Worm (Caenorhabditis elegans): ENCODE measurements around the gene C09E7.4.

C09E7.4 gene

ce11 chrIII:6536945-6537568 lies at the start of gene C09E7.4:
C09E7.4 (minus strand) TSS chrIII:6536995.
- TF ChIP-seq unc-120 (tag; optimal IDR thresholded peaks at IDR 0.05; ENCODE audit: poor library complexity, severe bottlenecking): peak; percentile 53
- no peak for TF ChIP-seq nhr-12 (tag; optimal IDR thresholded peaks at IDR 0.05)
- TF ChIP-seq ceh-39 (tag; optimal IDR thresholded peaks at IDR 0.05): no peak
- peak; percentile 17 for TF ChIP-seq lsy-2 (tag; optimal IDR thresholded peaks at IDR 0.05)
- no peak for TF ChIP-seq ceh-83 (GFP tag; optimal IDR thresholded peaks at IDR 0.05)
- TF ChIP-seq M03D4.4 (tag; optimal IDR thresholded peaks at IDR 0.05): peak; percentile 45
- TF ChIP-seq ces-1 (GFP tag; optimal IDR thresholded peaks at IDR 0.05): peak; percentile 40
- no peak for TF ChIP-seq unc-39 (tag; optimal IDR thresholded peaks at IDR 0.05)
- peak; percentile 61 for TF ChIP-seq sptf-1 (tag; optimal IDR thresholded peaks at IDR 0.05)
- no peak for TF ChIP-seq blmp-1 (tag; optimal IDR thresholded peaks at IDR 0.05)
- no peak for TF ChIP-seq elt-3 (tag; optimal IDR thresholded peaks at IDR 0.05)
- no peak for TF ChIP-seq mab-5 (tag; optimal IDR thresholded peaks at IDR 0.05)
- TF ChIP-seq unc-62 (GFP tag; optimal IDR thresholded peaks at IDR 0.05): peak; percentile 55
- peak; percentile 66 for TF ChIP-seq pha-4 (tag; optimal IDR thresholded peaks at IDR 0.05)
- no peak for TF ChIP-seq nhr-28 (tag; optimal IDR thresholded peaks at IDR 0.05)
- TF ChIP-seq bed-3 (GFP tag; optimal IDR thresholded peaks at IDR 0.05): no peak
- peak; percentile 34 for TF ChIP-seq nhr-2 (tag; optimal IDR thresholded peaks at IDR 0.05)
- TF ChIP-seq cnd-1 (tag; optimal IDR thresholded peaks at IDR 0.05): peak; percentile 59
- peak; percentile 8 for TF ChIP-seq lin-32 (GFP tag; optimal IDR thresholded peaks at IDR 0.05)
- peak; percentile 16 for TF ChIP-seq drap-1 (GFP tag; optimal IDR thresholded peaks at IDR 0.05)
- TF ChIP-seq snpc-4 (tag; optimal IDR thresholded peaks at IDR 0.05): no peak
- TF ChIP-seq hlh-1 (tag; optimal IDR thresholded peaks at IDR 0.05): no peak
- no peak for TF ChIP-seq sem-2 (GFP tag; optimal IDR thresholded peaks at IDR 0.05)
- TF ChIP-seq nhr-76 (tag; optimal IDR thresholded peaks at IDR 0.05): no peak
- TF ChIP-seq mls-2 (tag; optimal IDR thresholded peaks at IDR 0.05): peak; percentile 67
- peak; percentile 5 for TF ChIP-seq ham-2 (GFP tag; optimal IDR thresholded peaks at IDR 0.05)
- peak; percentile 35 for TF ChIP-seq lin-13 (tag; optimal IDR thresholded peaks at IDR 0.05)
- no peak for TF ChIP-seq zip-8 (tag; optimal IDR thresholded peaks at IDR 0.05)
- no peak for TF ChIP-seq flh-1 (GFP tag; optimal IDR thresholded peaks at IDR 0.05)
- TF ChIP-seq mep-1 (tag; optimal IDR thresholded peaks at IDR 0.05): peak; percentile 35
- TF ChIP-seq nhr-237 (tag; optimal IDR thresholded peaks at IDR 0.05): no peak
- no peak for TF ChIP-seq ceh-43 (GFP tag; optimal IDR thresholded peaks at IDR 0.05)
- TF ChIP-seq tbx-8 (GFP tag; optimal IDR thresholded peaks at IDR 0.05): no peak
- TF ChIP-seq ztf-11 (tag; optimal IDR thresholded peaks at IDR 0.05): no peak
- TF ChIP-seq elt-1 (tag; optimal IDR thresholded peaks at IDR 0.05; ENCODE audit: borderline replicate concordance, insufficient read depth): no peak

- TF ChIP-seq unc-120 (tag; optimal IDR thresholded peaks at IDR 0.05; ENCODE audit: poor library complexity, severe bottlenecking) (no peak), sptf-1 (tag; optimal IDR thresholded peaks at IDR 0.05) (no peak)
Observed at ce11 chrIII:6581585-6581984, 44.8 kb upstream of the C09E7.4 start, which contains the start of gene acr-21. acr-21 (plus strand) TSS chrIII:6581885.

ce11 chrIII:6579398-6579797 lies 42.6 kb upstream of the C09E7.4 start, which contains the start of gene F27B3.8:
F27B3.8 (plus strand) TSS chrIII:6579698.
- no peak for TF ChIP-seq pha-4 (tag; optimal IDR thresholded peaks at IDR 0.05)
- no peak for TF ChIP-seq unc-120 (tag; optimal IDR thresholded peaks at IDR 0.05; ENCODE audit: poor library complexity, severe bottlenecking)

ce11 chrIII:6578505-6578904 lies 41.7 kb upstream of the C09E7.4 start, which contains the start of gene F27B3.6:
F27B3.6 (minus strand) TSS chrIII:6578605.
- TF ChIP-seq nhr-28 (tag; optimal IDR thresholded peaks at IDR 0.05) (no peak), zip-8 (tag; optimal IDR thresholded peaks at IDR 0.05) (no peak), unc-120 (tag; optimal IDR thresholded peaks at IDR 0.05; ENCODE audit: poor library complexity, severe bottlenecking) (no peak), blmp-1 (tag; optimal IDR thresholded peaks at IDR 0.05) (no peak), mep-1 (tag; optimal IDR thresholded peaks at IDR 0.05) (no peak), bed-3 (GFP tag; optimal IDR thresholded peaks at IDR 0.05) (no peak), ham-2 (GFP tag; optimal IDR thresholded peaks at IDR 0.05) (no peak), nhr-12 (tag; optimal IDR thresholded peaks at IDR 0.05) (no peak), snpc-4 (tag; optimal IDR thresholded peaks at IDR 0.05) (no peak), ces-1 (GFP tag; optimal IDR thresholded peaks at IDR 0.05) (no peak), nhr-76 (tag; optimal IDR thresholded peaks at IDR 0.05) (no peak), sem-2 (GFP tag; optimal IDR thresholded peaks at IDR 0.05) (no peak)
